Fruit fly (Drosophila melanogaster): Measurements from ENCODE around the gene CG9368.

The CG9368 gene

dm6 chr3L:19590422-19590821 is 11.0 kb upstream of the CG9368 start, which contains the start of gene CG14100:
TSS of gene CG14100 (minus strand) at chr3L:19590524.
- TF ChIP-seq N (GFP tag; optimal IDR thresholded peaks at IDR 0.05) (no peak), Hr83 (GFP tag; optimal IDR thresholded peaks at IDR 0.05; ENCODE audit: poor library complexity, severe bottlenecking) (peak; percentile 100), tai (GFP tag; optimal IDR thresholded peaks at IDR 0.05) (no peak), dsf (GFP tag; optimal IDR thresholded peaks at IDR 0.05; ENCODE audit: borderline replicate concordance) (peak; percentile 99), Mio (GFP tag; optimal IDR thresholded peaks at IDR 0.05) (peak; percentile 98), OdsH (GFP tag; optimal IDR thresholded peaks at IDR 0.05) (peak; percentile 100), usp (GFP tag; optimal IDR thresholded peaks at IDR 0.05) (no peak), Sp1 (GFP tag; optimal IDR thresholded peaks at IDR 0.05) (peak; percentile 100), pan (optimal IDR thresholded peaks at IDR 0.05) (no peak), GATAd (GFP tag; optimal IDR thresholded peaks at IDR 0.05) (peak; percentile 100), h (GFP tag; optimal IDR thresholded peaks at IDR 0.05) (peak; percentile 100), Rel (GFP tag; optimal IDR thresholded peaks at IDR 0.05) (peak; percentile 99), Rel (tag; optimal IDR thresholded peaks at IDR 0.05) (peak; percentile 98), ey (GFP tag; optimal IDR thresholded peaks at IDR 0.05) (peak; percentile 100), dmrt93B (GFP tag; optimal IDR thresholded peaks at IDR 0.05) (peak; percentile 100), sv (GFP tag; optimal IDR thresholded peaks at IDR 0.05) (peak; percentile 100), fru (GFP tag; optimal IDR thresholded peaks at IDR 0.05) (peak; percentile 100), Abd-B (GFP tag; optimal IDR thresholded peaks at IDR 0.05) (no peak), woc (GFP tag; optimal IDR thresholded peaks at IDR 0.05) (peak; percentile 100), dl (GFP tag; optimal IDR thresholded peaks at IDR 0.05; ENCODE audit: insufficient read depth in 1 of 2, partially characterized antibody in 2 of 2) (no peak), foxo (GFP tag; optimal IDR thresholded peaks at IDR 0.05) (peak; percentile 100), lola (GFP tag; optimal IDR thresholded peaks at IDR 0.05) (no peak), psq (GFP tag; optimal IDR thresholded peaks at IDR 0.05) (peak; percentile 100), Hr78 (GFP tag; optimal IDR thresholded peaks at IDR 0.05) (no peak), jim (GFP tag; optimal IDR thresholded peaks at IDR 0.05) (peak; percentile 100), HLH106 (tag; optimal IDR thresholded peaks at IDR 0.05) (peak; percentile 100), rgr (GFP tag; optimal IDR thresholded peaks at IDR 0.05) (peak; percentile 100), CG9705 (GFP tag; optimal IDR thresholded peaks at IDR 0.05) (peak; percentile 100), Jra (GFP tag; optimal IDR thresholded peaks at IDR 0.05) (peak; percentile 100), brk (GFP tag; optimal IDR thresholded peaks at IDR 0.05) (peak; percentile 99), br (GFP tag; optimal IDR thresholded peaks at IDR 0.05) (peak; percentile 100), CG32264 (GFP tag; optimal IDR thresholded peaks at IDR 0.05) (peak; percentile 100), sage (GFP tag; optimal IDR thresholded peaks at IDR 0.05) (peak; percentile 100), Dif (GFP tag; optimal IDR thresholded peaks at IDR 0.05; ENCODE audit: partially characterized antibody) (no peak), Hnf4 (GFP tag; optimal IDR thresholded peaks at IDR 0.05) (peak; percentile 100), Dfd (GFP tag; optimal IDR thresholded peaks at IDR 0.05) (peak; percentile 99), Myc (optimal IDR thresholded peaks at IDR 0.05) (no peak)

dm6 chr3L:19598369-19599148 is 2.9 kb upstream of the CG9368 start, which contains the start of the genes ash1 and Taf6:
TSS of gene ash1 (minus strand) at chr3L:19598755.
TSS of gene Taf6 (plus strand) at chr3L:19599088.
- no peak for TF ChIP-seq sage (GFP tag; optimal IDR thresholded peaks at IDR 0.05)
- TF ChIP-seq Hnf4 (GFP tag; optimal IDR thresholded peaks at IDR 0.05) = no peak
- TF ChIP-seq Myc (optimal IDR thresholded peaks at IDR 0.05) = peak; percentile 88
- no peak for TF ChIP-seq Mio (GFP tag; optimal IDR thresholded peaks at IDR 0.05)
- no peak for TF ChIP-seq Hr78 (GFP tag; optimal IDR thresholded peaks at IDR 0.05)
- no peak for TF ChIP-seq Rel (GFP tag; optimal IDR thresholded peaks at IDR 0.05)
- peak; percentile 45 for TF ChIP-seq Rel (tag; optimal IDR thresholded peaks at IDR 0.05)
- TF ChIP-seq dmrt93B (GFP tag; optimal IDR thresholded peaks at IDR 0.05) = no peak

dm6 chr3L:19605974-19606497 is 4.6 kb downstream of the CG9368 start, which contains the start of the genes lush and CG9372:
TSS of gene lush (minus strand) at chr3L:19606090.
TSS of gene CG9372 (plus strand) at chr3L:19606208.
- TF ChIP-seq fru (GFP tag; optimal IDR thresholded peaks at IDR 0.05) (no peak), GATAd (GFP tag; optimal IDR thresholded peaks at IDR 0.05) (no peak), Dfd (GFP tag; optimal IDR thresholded peaks at IDR 0.05) (no peak), sv (GFP tag; optimal IDR thresholded peaks at IDR 0.05) (no peak), lola (GFP tag; optimal IDR thresholded peaks at IDR 0.05) (no peak), ey (GFP tag; optimal IDR thresholded peaks at IDR 0.05) (no peak), br (GFP tag; optimal IDR thresholded peaks at IDR 0.05) (no peak), HLH106 (tag; optimal IDR thresholded peaks at IDR 0.05) (no peak)

Measured in whole organism, wandering third instar larva.